Worm (Caenorhabditis elegans): Measurements from ENCODE around the gene F13B12.7.

Gene F13B12.7

DNA sequence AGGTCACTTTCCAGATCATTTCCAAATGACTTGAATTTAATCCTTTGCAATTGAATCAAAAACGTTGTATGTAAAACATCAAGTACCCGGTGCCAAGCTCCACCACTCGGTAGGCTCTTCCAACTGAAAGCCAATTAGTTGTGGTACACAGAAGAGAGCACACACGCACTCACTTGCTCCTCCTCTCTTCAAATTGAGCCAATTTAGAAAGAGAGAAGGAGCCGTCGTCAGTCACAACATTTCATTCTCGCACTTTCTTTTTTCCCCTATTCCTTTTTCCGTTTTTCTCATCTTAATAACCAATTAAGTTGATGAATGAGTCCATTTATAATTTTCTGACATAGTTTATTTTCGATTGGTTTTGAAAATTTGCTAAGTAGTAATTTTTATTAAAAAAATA lies 45.4 kb upstream of the F13B12.7 start:
- peak; percentile 34 for TF ChIP-seq nhr-47 (tag; optimal IDR thresholded peaks at IDR 0.05)
- no peak for TF ChIP-seq irx-1 (tag; optimal IDR thresholded peaks at IDR 0.05)
- TF ChIP-seq aly-2 (tag; optimal IDR thresholded peaks at IDR 0.05): no peak
- peak; percentile 46 for TF ChIP-seq nhr-71 (tag; optimal IDR thresholded peaks at IDR 0.05)
- peak in 1 of 2 experiments; percentile 19 for TF ChIP-seq lsy-2 (tag; optimal IDR thresholded peaks at IDR 0.05)
- no peak for TF ChIP-seq lin-39 (tag; optimal IDR thresholded peaks at IDR 0.05)
- peak; percentile 63 for TF ChIP-seq ceh-8 (GFP tag; optimal IDR thresholded peaks at IDR 0.05)
- peak; percentile 17 for TF ChIP-seq tbx-2 (tag; optimal IDR thresholded peaks at IDR 0.05)
- no peak for TF ChIP-seq vab-15 (tag; optimal IDR thresholded peaks at IDR 0.05)
- TF ChIP-seq sptf-1 (tag; optimal IDR thresholded peaks at IDR 0.05): no peak
- no peak for TF ChIP-seq tlp-1 (tag; optimal IDR thresholded peaks at IDR 0.05)
- no peak for TF ChIP-seq lir-3 (tag; optimal IDR thresholded peaks at IDR 0.05; ENCODE audit: poor library complexity)
- TF ChIP-seq fkh-10 (GFP tag; optimal IDR thresholded peaks at IDR 0.05): peak; percentile 12
- no peak for TF ChIP-seq egl-27 (tag; optimal IDR thresholded peaks at IDR 0.05)
- no peak for TF ChIP-seq nhr-11 (tag; optimal IDR thresholded peaks at IDR 0.05)
- TF ChIP-seq lin-14 (GFP tag; optimal IDR thresholded peaks at IDR 0.05): peak; percentile 78
- no peak for TF ChIP-seq efl-1 (optimal IDR thresholded peaks at IDR 0.05)
- no peak for TF ChIP-seq efl-1 (GFP tag; optimal IDR thresholded peaks at IDR 0.05 in 1 of 2)
- TF ChIP-seq ceh-88 (GFP tag; IDR thresholded peaks at IDR 0.05): no peak
- no peak for TF ChIP-seq nhr-90 (tag; optimal IDR thresholded peaks at IDR 0.05; ENCODE audit: poor library complexity)
- TF ChIP-seq ets-5 (GFP tag; IDR thresholded peaks at IDR 0.05): no peak
- TF ChIP-seq lin-15B (tag; optimal IDR thresholded peaks at IDR 0.05): no peak
- TF ChIP-seq mab-9 (GFP tag; IDR thresholded peaks at IDR 0.05): no peak
- no peak for TF ChIP-seq dsc-1 (tag; optimal IDR thresholded peaks at IDR 0.05)
- TF ChIP-seq hlh-17 (GFP tag; optimal IDR thresholded peaks at IDR 0.05; ENCODE audit: borderline replicate concordance): no peak
- no peak for TF ChIP-seq nhr-84 (tag; optimal IDR thresholded peaks at IDR 0.05)
- peak; percentile 12 for TF ChIP-seq ceh-63 (GFP tag; optimal IDR thresholded peaks at IDR 0.05)
- TF ChIP-seq skn-1 (tag; optimal IDR thresholded peaks at IDR 0.05): no peak
- TF ChIP-seq zip-4 (GFP tag; optimal IDR thresholded peaks at IDR 0.05): no peak
- TF ChIP-seq ces-1 (GFP tag; optimal IDR thresholded peaks at IDR 0.05): no peak

DNA sequence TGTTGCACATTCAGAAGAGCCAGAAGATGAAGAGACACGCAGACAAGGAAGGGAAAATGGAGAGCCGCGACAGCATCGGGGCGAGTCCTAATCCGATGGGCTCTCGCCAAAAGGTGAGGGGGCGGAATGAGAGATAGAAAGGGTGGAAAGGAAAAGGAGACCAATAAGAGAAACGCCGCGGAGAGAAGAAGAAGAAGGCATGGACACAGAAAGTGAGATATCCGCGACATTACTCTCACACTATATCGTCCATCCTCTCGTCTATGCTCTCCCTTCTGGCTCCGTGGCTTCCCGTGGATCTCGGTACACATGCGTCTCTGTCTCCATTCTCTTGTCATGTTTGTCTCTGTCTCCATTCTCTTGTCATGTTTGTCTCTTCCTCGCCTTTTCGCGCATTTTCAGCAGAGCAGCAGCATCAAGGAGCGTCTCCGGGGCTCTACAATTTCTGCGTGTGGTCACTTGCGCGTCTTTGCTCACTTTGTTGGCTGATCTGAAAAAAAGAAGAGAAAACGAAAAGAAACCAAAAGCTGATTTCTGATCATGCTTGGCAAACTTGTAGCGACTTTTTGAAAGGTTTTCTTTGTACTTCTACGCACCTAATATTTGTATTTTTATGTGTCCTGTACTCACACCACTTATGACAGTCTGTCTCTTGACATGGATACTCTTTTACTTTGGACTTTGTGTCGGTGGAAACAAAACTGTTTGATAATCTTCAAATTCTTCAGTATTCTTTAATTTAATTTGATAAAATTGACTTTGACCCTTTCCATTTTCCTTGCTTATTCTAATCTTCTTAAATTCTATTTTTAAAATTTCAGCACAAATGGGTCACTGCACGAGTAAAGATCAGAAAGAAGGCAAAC lies 40.2 kb upstream of the F13B12.7 start, which contains the start of gene gpa-7:
gpa-7 (plus strand) TSS at position 816 of the 866 bp plus-strand sequence.
- peak; percentile 39 for TF ChIP-seq nhr-19 (GFP tag; conservative IDR thresholded peaks at IDR 0.05)
- TF ChIP-seq nhr-71 (tag; optimal IDR thresholded peaks at IDR 0.05): peak; percentile 86
- peak; percentile 73 for TF ChIP-seq snu-23 (GFP tag; optimal IDR thresholded peaks at IDR 0.05)
- peak in 2 of 3 experiments; percentile 18 to 25 for TF ChIP-seq dpl-1 (GFP tag; optimal IDR thresholded peaks at IDR 0.05)
- TF ChIP-seq ztf-11 (tag; optimal IDR thresholded peaks at IDR 0.05): peak in 1 of 2 experiments; percentile 37
- TF ChIP-seq zag-1 (tag; optimal IDR thresholded peaks at IDR 0.05): peak; percentile 76
- TF ChIP-seq pax-3 (tag; optimal IDR thresholded peaks at IDR 0.05): peak; percentile 71
- TF ChIP-seq lsy-2 (tag; optimal IDR thresholded peaks at IDR 0.05): peak; percentile 46 to 73
- TF ChIP-seq nhr-77 (tag; optimal IDR thresholded peaks at IDR 0.05): peak; percentile 50
- TF ChIP-seq swsn-7 (tag; optimal IDR thresholded peaks at IDR 0.05): peak; percentile 76
- TF ChIP-seq fos-1 (tag; optimal IDR thresholded peaks at IDR 0.05): peak; percentile 27
- TF ChIP-seq Y116A8C.19 (tag; optimal IDR thresholded peaks at IDR 0.05; ENCODE audit: borderline replicate concordance): no peak
- peak; percentile 89 for TF ChIP-seq blmp-1 (tag; optimal IDR thresholded peaks at IDR 0.05)
- no peak for TF ChIP-seq ceh-88 (GFP tag; IDR thresholded peaks at IDR 0.05)
- TF ChIP-seq ceh-8 (GFP tag; optimal IDR thresholded peaks at IDR 0.05): peak; percentile 73
- TF ChIP-seq nhr-47 (tag; optimal IDR thresholded peaks at IDR 0.05): peak; percentile 81
- peak; percentile 86 for TF ChIP-seq egl-13 (tag; optimal IDR thresholded peaks at IDR 0.05)
- no peak for TF ChIP-seq efl-3 (GFP tag; optimal IDR thresholded peaks at IDR 0.05)
- peak; percentile 28 for TF ChIP-seq irx-1 (tag; optimal IDR thresholded peaks at IDR 0.05)
- peak; percentile 41 for TF ChIP-seq ztf-4 (tag; optimal IDR thresholded peaks at IDR 0.05)
- peak; percentile 88 for TF ChIP-seq fkh-8 (tag; optimal IDR thresholded peaks at IDR 0.05)
- TF ChIP-seq jun-1 (tag; optimal IDR thresholded peaks at IDR 0.05): peak; percentile 49
- TF ChIP-seq ceh-90 (tag; optimal IDR thresholded peaks at IDR 0.05): no peak
- TF ChIP-seq fkh-10 (GFP tag; optimal IDR thresholded peaks at IDR 0.05): peak; percentile 93
- TF ChIP-seq hpl-2 (GFP tag; optimal IDR thresholded peaks at IDR 0.05): no peak
- TF ChIP-seq mdl-1 (tag; optimal IDR thresholded peaks at IDR 0.05): peak in 1 of 2 experiments; percentile 49
- no peak for TF ChIP-seq ceh-63 (GFP tag; optimal IDR thresholded peaks at IDR 0.05)
- TF ChIP-seq lin-13 (GFP tag; optimal IDR thresholded peaks at IDR 0.05): no peak

Measured in whole organism, L1 larva.